Worm (Caenorhabditis elegans): Measurements from ENCODE around the gene Y55D9A.2.
A peak's percentile ranks its signal among the peaks of the same experiment; 100 is the strongest.

The Y55D9A.2 gene

ce11 chrIV:12567176-12567892, 37.9 kb downstream of the Y55D9A.2 start, which contains the start of the genes hsb-1 and let-99 (continued):
- TF ChIP-seq ama-1 (optimal IDR thresholded peaks at IDR 0.05) = no peak
- no peak for TF ChIP-seq ama-1 (GFP tag; optimal IDR thresholded peaks at IDR 0.05)
- no peak for TF ChIP-seq fkh-3 (tag; optimal IDR thresholded peaks at IDR 0.05)
- TF ChIP-seq zfh-2 (GFP tag; conservative IDR thresholded peaks at IDR 0.05) = no peak
- TF ChIP-seq ztf-6 (GFP tag; IDR thresholded peaks at IDR 0.05) = no peak
- no peak for TF ChIP-seq madf-3 (GFP tag; IDR thresholded peaks at IDR 0.05)
- no peak for TF ChIP-seq attf-3 (GFP tag; conservative IDR thresholded peaks at IDR 0.05)
- TF ChIP-seq Y95B8A.8 (GFP tag; IDR thresholded peaks at IDR 0.05) = no peak
- TF ChIP-seq nhr-80 (tag; optimal IDR thresholded peaks at IDR 0.05) = no peak
- peak; percentile 63 for TF ChIP-seq F33H1.4 (GFP tag; IDR thresholded peaks at IDR 0.05)
- no peak for TF ChIP-seq aptf-2 (GFP tag; conservative IDR thresholded peaks at IDR 0.05)
- no peak for TF ChIP-seq ccch-3 (GFP tag; optimal IDR thresholded peaks at IDR 0.05)
- no peak for TF ChIP-seq madf-10 (tag; optimal IDR thresholded peaks at IDR 0.05)
- TF ChIP-seq hrde-1 (tag; optimal IDR thresholded peaks at IDR 0.05; ENCODE audit: borderline replicate concordance) = no peak
- TF ChIP-seq sdz-38 (tag; optimal IDR thresholded peaks at IDR 0.05) = no peak
- no peak for TF ChIP-seq egl-44 (GFP tag; IDR thresholded peaks at IDR 0.05)
- peak; percentile 91 for TF ChIP-seq lsl-1 (GFP tag; optimal IDR thresholded peaks at IDR 0.05)
- no peak for TF ChIP-seq bed-2 (GFP tag; IDR thresholded peaks at IDR 0.05)
- no peak for TF ChIP-seq cebp-2 (GFP tag; IDR thresholded peaks at IDR 0.05)
- TF ChIP-seq unc-130 (GFP tag; optimal IDR thresholded peaks at IDR 0.05) = peak; percentile 24
- no peak for TF ChIP-seq somi-1 (GFP tag; optimal IDR thresholded peaks at IDR 0.05)
- TF ChIP-seq egl-18 (GFP tag; IDR thresholded peaks at IDR 0.05) = no peak
- TF ChIP-seq T26A5.8 (tag; optimal IDR thresholded peaks at IDR 0.05) = no peak
- no peak for TF ChIP-seq rcor-1 (GFP tag; IDR thresholded peaks at IDR 0.05)
- TF ChIP-seq nhr-179 (tag; optimal IDR thresholded peaks at IDR 0.05) = no peak
- TF ChIP-seq atf-7 (tag; optimal IDR thresholded peaks at IDR 0.05) = no peak
- no peak for TF ChIP-seq unc-62 (GFP tag; optimal IDR thresholded peaks at IDR 0.05)
- no peak for TF ChIP-seq K11D2.4 (GFP tag; IDR thresholded peaks at IDR 0.05)
- no peak for TF ChIP-seq hlh-26 (GFP tag; conservative IDR thresholded peaks at IDR 0.05)
- no peak for TF ChIP-seq B0261.1 (tag; optimal IDR thresholded peaks at IDR 0.05)
- TF ChIP-seq bed-1 (GFP tag; IDR thresholded peaks at IDR 0.05) = no peak
- TF ChIP-seq nfya-2 (GFP tag; IDR thresholded peaks at IDR 0.05) = no peak
- no peak for TF ChIP-seq Y67H2A.10 (GFP tag; conservative IDR thresholded peaks at IDR 0.05)
- no peak for TF ChIP-seq Y56A3A.18 (GFP tag; IDR thresholded peaks at IDR 0.05)
- TF ChIP-seq B0336.3 (GFP tag; IDR thresholded peaks at IDR 0.05) = no peak
- TF ChIP-seq lin-54 (GFP tag; optimal IDR thresholded peaks at IDR 0.05) = peak; percentile 52
- no peak for TF ChIP-seq K12H6.12 (tag; optimal IDR thresholded peaks at IDR 0.05)
- no peak for TF ChIP-seq lin-26 (GFP tag; IDR thresholded peaks at IDR 0.05)
- no peak for TF ChIP-seq Y53G8AR.9 (GFP tag; conservative IDR thresholded peaks at IDR 0.05)
- no peak for TF ChIP-seq athp-1 (tag; optimal IDR thresholded peaks at IDR 0.05)
- peak; percentile 52 for TF ChIP-seq snpc-4 (GFP tag; optimal IDR thresholded peaks at IDR 0.05)
- peak in 3 of 4 experiments; percentile 48 to 64 (median 61) for TF ChIP-seq snpc-4 (tag; optimal IDR thresholded peaks at IDR 0.05)
- TF ChIP-seq F22D6.2 (tag; optimal IDR thresholded peaks at IDR 0.05) = no peak
- peak; percentile 65 for TF ChIP-seq ceh-91 (GFP tag; IDR thresholded peaks at IDR 0.05)
- no peak for TF ChIP-seq F10E7.11 (tag; optimal IDR thresholded peaks at IDR 0.05)
- TF ChIP-seq rec-8 (tag; optimal IDR thresholded peaks at IDR 0.05) = no peak
- TF ChIP-seq cebp-1 (GFP tag; IDR thresholded peaks at IDR 0.05) = no peak
- peak; percentile 23 for TF ChIP-seq cebp-1 (tag; optimal IDR thresholded peaks at IDR 0.05)
- TF ChIP-seq gei-17 (GFP tag; optimal IDR thresholded peaks at IDR 0.05) = no peak
- TF ChIP-seq ceh-27 (GFP tag; optimal IDR thresholded peaks at IDR 0.05) = no peak
